Worm (Caenorhabditis elegans) whole organism, L3 larva: ENCODE results near the gene mrps-9.

Experiments used
- ceh-82 ChIP-seq: fragments of 150-350 bp; optimal IDR thresholded peaks from 2 replicates; lab custom pipeline; 2014; ENCODE audit warnings: missing biosample characterization, missing genetic modification characterization
- nhr-237 ChIP-seq: fragments of 150-350 bp; optimal IDR thresholded peaks from 2 replicates; lab custom pipeline; 2014; ENCODE audit warnings: missing biosample characterization, missing genetic modification characterization

ce11 chrIII:8312393-8312792 lies 46.5 kb downstream of the mrps-9 start, which contains the start of gene F10E9.2:
- TF ChIP-seq ceh-82 (tag; lab: Kevin White, UChicago) (no peak), nhr-237 (no peak)
